Worm (Caenorhabditis elegans) whole organism, young adult: ENCODE measurements around the gene tba-9.

Experiments used
- B0019.2 ChIP-seq: fragments of 200-800 bp; sonication (Bioruptor generic); conservative IDR thresholded peaks from 2 replicates; pipeline ENCODE4 v1.3.6; 2022; ENCODE audit warnings: missing genetic modification reagents, missing genetic modification characterization, missing compliant biosample characterization
- B0261.1 ChIP-seq: sonication (generic microtip); optimal IDR thresholded peaks from 2 replicates; lab custom pipeline; 2016; ENCODE audit warnings: mild to moderate bottlenecking, missing genetic modification characterization, moderate library complexity, missing compliant biosample characterization
- F23B12.7 ChIP-seq: sonication (generic microtip); optimal IDR thresholded peaks from 2 replicates; lab custom pipeline; 2017; ENCODE audit warnings: missing genetic modification characterization, mild to moderate bottlenecking, missing compliant biosample characterization, antibody characterized with exemption, moderate library complexity; ENCODE audit not compliant: insufficient read depth
- F33H1.4 ChIP-seq: fragments of 200-800 bp; sonication (Bioruptor generic); IDR thresholded peaks from 2 replicates; pipeline ENCODE4 v1.3.6; 2022; ENCODE audit warnings: missing genetic modification reagents, missing genetic modification characterization, missing compliant biosample characterization
- F57C9.4 ChIP-seq: sonication (generic microtip); optimal IDR thresholded peaks from 2 replicates; lab custom pipeline; 2017; ENCODE audit warnings: mild to moderate bottlenecking, missing genetic modification characterization, missing compliant biosample characterization
- T26A5.8 ChIP-seq: sonication (generic microtip); optimal IDR thresholded peaks from 2 replicates; lab custom pipeline; 2016; ENCODE audit warnings: missing genetic modification characterization, missing compliant biosample characterization
- Y53G8AR.9 ChIP-seq: fragments of 200-800 bp; sonication (Bioruptor generic); conservative IDR thresholded peaks from 2 replicates; pipeline ENCODE4 v1.3.6; 2022; ENCODE audit warnings: missing genetic modification reagents, missing genetic modification characterization, missing compliant biosample characterization
- Y56A3A.18 ChIP-seq: fragments of 200-800 bp; sonication (Bioruptor generic); IDR thresholded peaks from 2 replicates; pipeline ENCODE4 v1.3.6; 2022; ENCODE audit warnings: missing genetic modification reagents, missing genetic modification characterization, missing compliant biosample characterization
- Y67H2A.10 ChIP-seq: fragments of 200-800 bp; sonication (Bioruptor generic); conservative IDR thresholded peaks from 2 replicates; pipeline ENCODE4 v1.3.6; 2022; ENCODE audit warnings: missing genetic modification reagents, missing genetic modification characterization, missing compliant biosample characterization
- akir-1 ChIP-seq: fragments of 200-800 bp; sonication (Bioruptor generic); optimal IDR thresholded peaks from 2 replicates; lab custom pipeline; 2018; ENCODE audit warnings: mild to moderate bottlenecking, missing genetic modification characterization, moderate library complexity, missing compliant biosample characterization
- atf-7 ChIP-seq: sonication (generic microtip); optimal IDR thresholded peaks from 2 replicates; lab custom pipeline; 2017; ENCODE audit warnings: mild to moderate bottlenecking, missing genetic modification characterization, missing compliant biosample characterization
- ceh-100 ChIP-seq: fragments of 200-800 bp; sonication (Bioruptor generic); IDR thresholded peaks from 2 replicates; pipeline ENCODE4 v1.3.6; 2022; ENCODE audit warnings: missing genetic modification reagents, missing genetic modification characterization, missing compliant biosample characterization
- ceh-40 ChIP-seq: fragments of 200-800 bp; sonication (Bioruptor generic); IDR thresholded peaks from 2 replicates; pipeline ENCODE4 v1.3.6; 2022; ENCODE audit warnings: missing genetic modification characterization, missing compliant biosample characterization
- ceh-79 ChIP-seq: sonication (generic microtip); optimal IDR thresholded peaks from 2 replicates; lab custom pipeline; 2017; ENCODE audit warnings: mild to moderate bottlenecking, missing genetic modification characterization, missing compliant biosample characterization
- ceh-91 ChIP-seq: fragments of 200-800 bp; sonication (Bioruptor generic); IDR thresholded peaks from 2 replicates; pipeline ENCODE4 v1.3.6; 2022; ENCODE audit warnings: missing genetic modification reagents, missing genetic modification characterization, missing compliant biosample characterization
- efl-1 ChIP-seq: fragments of 150-350 bp; optimal IDR thresholded peaks from 2 replicates; lab custom pipeline; 2014; ENCODE audit warnings: missing biosample characterization, missing genetic modification reagents, missing genetic modification characterization
- ekl-4 ChIP-seq: fragments of 200-800 bp; sonication (Bioruptor generic); IDR thresholded peaks from 2 replicates; pipeline ENCODE4 v1.3.6; 2022; ENCODE audit warnings: missing genetic modification reagents, missing genetic modification characterization, missing compliant biosample characterization
- gei-17 ChIP-seq: fragments of 200-800 bp; sonication (Bioruptor generic); optimal IDR thresholded peaks from 2 replicates; lab custom pipeline; 2018; ENCODE audit warnings: mild to moderate bottlenecking, missing genetic modification characterization, missing compliant biosample characterization
- hlh-12 ChIP-seq: sonication (generic microtip); optimal IDR thresholded peaks from 2 replicates; lab custom pipeline; 2016; ENCODE audit warnings: missing genetic modification characterization, missing compliant biosample characterization
- hmg-20 ChIP-seq: fragments of 200-800 bp; sonication (Bioruptor generic); IDR thresholded peaks from 2 replicates; pipeline ENCODE4 v1.3.6; 2022; ENCODE audit warnings: missing genetic modification reagents, missing genetic modification characterization, missing compliant biosample characterization
- hrde-1 ChIP-seq: sonication (generic microtip); optimal IDR thresholded peaks from 2 replicates; lab custom pipeline; 2016; ENCODE audit warnings: missing genetic modification characterization, mild to moderate bottlenecking, missing compliant biosample characterization, moderate library complexity, missing genotype, missing genetic modification reagents, borderline replicate concordance
- hsf-1 ChIP-seq: fragments of 200-800 bp; sonication (Bioruptor generic); IDR thresholded peaks from 2 replicates; pipeline ENCODE4 v1.3.6; 2022; ENCODE audit warnings: missing genetic modification reagents, missing genetic modification characterization, missing compliant biosample characterization
- lag-1 ChIP-seq: fragments of 200-800 bp; sonication (Bioruptor generic); IDR thresholded peaks from 2 replicates; pipeline ENCODE4 v1.3.6; 2022; ENCODE audit warnings: missing genetic modification reagents, missing genetic modification characterization, missing compliant biosample characterization
- let-526 ChIP-seq: fragments of 200-800 bp; sonication (Bioruptor generic); IDR thresholded peaks from 2 replicates; pipeline ENCODE4 v1.3.6; 2022; ENCODE audit warnings: missing genetic modification reagents, missing genetic modification characterization, missing compliant biosample characterization
- let-607 ChIP-seq, 2 experiments: fragments of 200-800 bp in 1 of 2; sonication (Bioruptor generic) in 1 of 2; sonication (generic microtip) in 1 of 2; optimal IDR thresholded peaks; 2 replicates each; lab custom pipeline; 2016 to 2018; ENCODE audit warnings: mild to moderate bottlenecking in 2 of 2, missing compliant biosample characterization in 2 of 2, missing genetic modification characterization in 2 of 2, moderate library complexity in 2 of 2, missing genotype in 1 of 2
- lin-26 ChIP-seq: fragments of 200-800 bp; sonication (Bioruptor generic); IDR thresholded peaks from 2 replicates; pipeline ENCODE4 v1.3.6; 2022; ENCODE audit warnings: missing genetic modification reagents, missing genetic modification characterization, missing compliant biosample characterization
- lin-40 ChIP-seq: sonication (generic microtip); optimal IDR thresholded peaks from 2 replicates; lab custom pipeline; 2016; ENCODE audit warnings: missing genetic modification characterization, mild to moderate bottlenecking, missing compliant biosample characterization, missing genotype, missing genetic modification reagents
- madf-10 ChIP-seq: sonication (generic microtip); optimal IDR thresholded peaks from 2 replicates; lab custom pipeline; 2016; ENCODE audit warnings: mild to moderate bottlenecking, missing genetic modification characterization, missing compliant biosample characterization
- madf-8 ChIP-seq: fragments of 200-800 bp; sonication (Bioruptor generic); conservative IDR thresholded peaks from 2 replicates; pipeline ENCODE4 v1.3.6; 2022; ENCODE audit warnings: missing genetic modification reagents, missing genetic modification characterization, missing compliant biosample characterization
- mcd-1 ChIP-seq: fragments of 200-800 bp; sonication (Bioruptor generic); IDR thresholded peaks from 2 replicates; pipeline ENCODE4 v1.3.6; 2022; ENCODE audit warnings: missing genetic modification reagents, missing genetic modification characterization, missing compliant biosample characterization
- mel-28 ChIP-seq: sonication (generic microtip); optimal IDR thresholded peaks from 2 replicates; lab custom pipeline; 2016; ENCODE audit warnings: borderline replicate concordance, mild to moderate bottlenecking, missing genetic modification characterization, missing compliant biosample characterization
- mes-4 ChIP-seq: sonication (generic microtip); optimal IDR thresholded peaks from 2 replicates; lab custom pipeline; 2016; ENCODE audit warnings: missing genotype, missing genetic modification characterization, missing compliant biosample characterization
- nfyb-1 ChIP-seq: fragments of 200-800 bp; sonication (Bioruptor generic); IDR thresholded peaks from 2 replicates; pipeline ENCODE4 v1.3.6; 2022; ENCODE audit warnings: missing genetic modification reagents, missing genetic modification characterization, missing compliant biosample characterization
- nhr-90 ChIP-seq: sonication (generic microtip); optimal IDR thresholded peaks from 2 replicates; lab custom pipeline; 2016; ENCODE audit warnings: missing genotype, mild to moderate bottlenecking, missing genetic modification characterization, missing compliant biosample characterization
- sea-2 ChIP-seq: fragments of 200-800 bp; sonication (Bioruptor generic); IDR thresholded peaks from 2 replicates; pipeline ENCODE4 v1.3.6; 2022; ENCODE audit warnings: missing genetic modification characterization, missing compliant biosample characterization
- snpc-1.1 ChIP-seq: sonication (generic microtip); optimal IDR thresholded peaks from 2 replicates; lab custom pipeline; 2017; ENCODE audit warnings: missing genetic modification characterization, mild to moderate bottlenecking, missing compliant biosample characterization, antibody characterized with exemption, moderate library complexity, missing genotype, missing genetic modification reagents; ENCODE audit not compliant: insufficient read depth
- snpc-1.3 ChIP-seq: sonication (generic microtip); optimal IDR thresholded peaks from 2 replicates; lab custom pipeline; 2017; ENCODE audit warnings: missing genetic modification characterization, mild to moderate bottlenecking, missing compliant biosample characterization, antibody characterized with exemption, moderate library complexity, missing genotype, missing genetic modification reagents; ENCODE audit not compliant: insufficient read depth
- snpc-3.4 ChIP-seq: sonication (generic microtip); optimal IDR thresholded peaks from 2 replicates; lab custom pipeline; 2017; ENCODE audit warnings: missing genetic modification characterization, mild to moderate bottlenecking, missing compliant biosample characterization, antibody characterized with exemption, moderate library complexity, missing genotype, missing genetic modification reagents
- tlf-1 ChIP-seq: fragments of 200-800 bp; sonication (Bioruptor generic); optimal IDR thresholded peaks from 2 replicates; lab custom pipeline; 2018; ENCODE audit warnings: mild to moderate bottlenecking, missing genetic modification characterization, missing compliant biosample characterization
- unc-62 ChIP-seq: fragments of 150-350 bp; optimal IDR thresholded peaks from 2 replicates; lab custom pipeline; 2014; ENCODE audit warnings: missing biosample characterization, missing genetic modification reagents, missing genetic modification characterization
- xnd-1 ChIP-seq: sonication (generic microtip); optimal IDR thresholded peaks from 2 replicates; lab custom pipeline; 2016; ENCODE audit warnings: missing genotype, missing genetic modification reagents, missing genetic modification characterization, missing compliant biosample characterization
- zfh-2 ChIP-seq: fragments of 200-800 bp; sonication (Bioruptor generic); conservative IDR thresholded peaks from 2 replicates; pipeline ENCODE4 v1.3.6; 2022; ENCODE audit warnings: missing genetic modification reagents, missing genetic modification characterization, missing compliant biosample characterization
- ztf-18 ChIP-seq: sonication (generic microtip); optimal IDR thresholded peaks from 2 replicates; lab custom pipeline; 2016; ENCODE audit warnings: missing genotype, mild to moderate bottlenecking, missing genetic modification characterization, missing compliant biosample characterization
- ztf-22 ChIP-seq: fragments of 200-800 bp; sonication (Bioruptor generic); optimal IDR thresholded peaks from 2 replicates; lab custom pipeline; 2018; ENCODE audit warnings: mild to moderate bottlenecking, missing genetic modification characterization, moderate library complexity, missing compliant biosample characterization
- ztf-28 ChIP-seq: fragments of 200-800 bp; sonication (Bioruptor generic); IDR thresholded peaks from 2 replicates; pipeline ENCODE4 v1.3.6; 2022; ENCODE audit warnings: missing genetic modification reagents, missing genetic modification characterization, missing compliant biosample characterization
- ztf-3 ChIP-seq: fragments of 200-800 bp; sonication (Bioruptor generic); optimal IDR thresholded peaks from 2 replicates; lab custom pipeline; 2018; ENCODE audit warnings: mild to moderate bottlenecking, missing genetic modification characterization, missing compliant biosample characterization
- ztf-6 ChIP-seq: fragments of 200-800 bp; sonication (Bioruptor generic); IDR thresholded peaks from 2 replicates; pipeline ENCODE4 v1.3.6; 2022; ENCODE audit warnings: missing genetic modification reagents, missing genetic modification characterization, missing compliant biosample characterization

The tba-9 gene

ce11 chrX:3289183-3289582 is 36.6 kb downstream of the tba-9 start, which contains the start of gene K09C4.4:
K09C4.4 (plus strand) TSS chrX:3289483.
- no peak for TF ChIP-seq B0019.2 (GFP tag; lab: Robert Waterston, UW)
- no peak for TF ChIP-seq nhr-90 (tag; lab: Kevin White, UChicago)
- no peak for TF ChIP-seq lin-26 (GFP tag; lab: Robert Waterston, UW)
- TF ChIP-seq Y67H2A.10 (GFP tag; lab: Robert Waterston, UW): no peak
- no peak for TF ChIP-seq snpc-1.1 (tag; lab: Kevin White, UChicago)
- TF ChIP-seq ztf-6: no peak
- no peak for TF ChIP-seq snpc-1.3 (tag; lab: Kevin White, UChicago)
- no peak for TF ChIP-seq gei-17 (GFP tag; lab: Kevin White, UChicago)
- no peak for TF ChIP-seq mes-4 (tag; lab: Kevin White, UChicago)
- no peak for TF ChIP-seq ceh-40 (GFP tag; lab: Robert Waterston, UW)
- no peak for TF ChIP-seq F33H1.4 (GFP tag; lab: Robert Waterston, UW)

ce11 chrX:3290147-3290546 is 37.5 kb downstream of the tba-9 start:
- TF ChIP-seq sea-2 (GFP tag; lab: Robert Waterston, UW) (no peak), unc-62 (GFP tag; lab: Kevin White, UChicago) (peak; percentile 31), atf-7 (tag; lab: Kevin White, UChicago) (peak; percentile 93), F57C9.4 (no peak), snpc-3.4 (tag; lab: Kevin White, UChicago) (no peak), mel-28 (tag; lab: Kevin White, UChicago) (no peak), ceh-100 (GFP tag; lab: Robert Waterston, UW) (no peak), ceh-91 (GFP tag; lab: Robert Waterston, UW) (no peak), madf-8 (no peak), ztf-18 (tag; lab: Kevin White, UChicago) (no peak), ekl-4 (GFP tag; lab: Robert Waterston, UW) (no peak), ztf-22 (peak; percentile 88), nfyb-1 (GFP tag; lab: Robert Waterston, UW) (0 out of 2 replicates have a peak, but pooled peaks have one; percentile 59), madf-10 (tag; lab: Kevin White, UChicago) (peak; percentile 33), T26A5.8 (no peak), hrde-1 (no peak), efl-1 (GFP tag; lab: Kevin White, UChicago) (no peak), F23B12.7 (tag; lab: Kevin White, UChicago) (no peak), ztf-3 (GFP tag; lab: Kevin White, UChicago) (no peak), lin-40 (no peak), mcd-1 (GFP tag; lab: Robert Waterston, UW) (no peak), zfh-2 (GFP tag; lab: Robert Waterston, UW) (no peak), ceh-79 (tag; lab: Kevin White, UChicago) (no peak), hlh-12 (tag; lab: Kevin White, UChicago) (no peak), nhr-90 (tag; lab: Kevin White, UChicago) (peak; percentile 48), tlf-1 (GFP tag; lab: Kevin White, UChicago) (peak; percentile 41), akir-1 (GFP tag; lab: Kevin White, UChicago) (no peak), let-607 (tag; optimal IDR thresholded peaks at IDR 0.05; lab: Kevin White, UChicago) (peak; percentile 36 to 39), ztf-28 (GFP tag; lab: Robert Waterston, UW) (no peak), let-526 (GFP tag; lab: Robert Waterston, UW) (no peak), xnd-1 (tag; lab: Kevin White, UChicago) (no peak), lag-1 (GFP tag; lab: Robert Waterston, UW) (no peak), ztf-6 (no peak), hmg-20 (GFP tag; lab: Robert Waterston, UW) (no peak), Y53G8AR.9 (GFP tag; lab: Robert Waterston, UW) (no peak), Y56A3A.18 (GFP tag; lab: Robert Waterston, UW) (no peak), hsf-1 (GFP tag; lab: Robert Waterston, UW) (no peak), B0261.1 (no peak)
